Worm (Caenorhabditis elegans) whole organism, midembryonic: ENCODE results near the gene rrf-3.

Experiments
- T22C8.4 ChIP-seq: fragments of 200-800 bp; sonication (Bioruptor generic); IDR thresholded peaks from 2 replicates; pipeline ENCODE4 v1.3.6; 2022; ENCODE audit warnings: missing genetic modification characterization, missing compliant biosample characterization
- cog-1 ChIP-seq: sonication (generic microtip); optimal IDR thresholded peaks from 2 replicates; lab custom pipeline; 2016; ENCODE audit warnings: missing genetic modification characterization, missing compliant biosample characterization
- flt-1 ChIP-seq: fragments of 200-800 bp; sonication (Bioruptor generic); IDR thresholded peaks from 2 replicates; pipeline ENCODE4 v1.3.6; 2022; ENCODE audit warnings: missing genetic modification characterization, missing compliant biosample characterization
- klf-2 ChIP-seq: fragments of 200-800 bp; sonication (Bioruptor generic); conservative IDR thresholded peaks from 2 replicates; pipeline ENCODE4 v1.3.6; 2022; ENCODE audit warnings: missing genetic modification reagents, missing genetic modification characterization, missing compliant biosample characterization
- med-1 ChIP-seq: sonication (generic microtip); optimal IDR thresholded peaks from 2 replicates; lab custom pipeline; 2017; ENCODE audit warnings: missing genetic modification characterization, mild to moderate bottlenecking, missing compliant biosample characterization, antibody characterized with exemption, missing genetic modification reagents; ENCODE audit not compliant: insufficient read depth
- ref-1 ChIP-seq: fragments of 200-800 bp; sonication (Bioruptor generic); conservative IDR thresholded peaks from 2 replicates; pipeline ENCODE4 v1.3.6; 2022; ENCODE audit warnings: missing genetic modification reagents, missing genetic modification characterization, missing compliant biosample characterization
- tab-1 ChIP-seq: fragments of 200-800 bp; sonication (Bioruptor generic); IDR thresholded peaks from 2 replicates; pipeline ENCODE4 v1.3.6; 2022; ENCODE audit warnings: missing genetic modification characterization, missing compliant biosample characterization
- ztf-23 ChIP-seq: fragments of 200-800 bp; sonication (Bioruptor generic); IDR thresholded peaks from 2 replicates; pipeline ENCODE4 v1.3.6; 2022; ENCODE audit warnings: missing genetic modification reagents, missing genetic modification characterization, missing compliant biosample characterization
- ztf-29 ChIP-seq: fragments of 200-800 bp; sonication (Bioruptor generic); IDR thresholded peaks from 2 replicates; pipeline ENCODE4 v1.3.6; 2022; ENCODE audit warnings: missing genetic modification reagents, missing genetic modification characterization, missing compliant biosample characterization

rrf-3 gene

DNA sequence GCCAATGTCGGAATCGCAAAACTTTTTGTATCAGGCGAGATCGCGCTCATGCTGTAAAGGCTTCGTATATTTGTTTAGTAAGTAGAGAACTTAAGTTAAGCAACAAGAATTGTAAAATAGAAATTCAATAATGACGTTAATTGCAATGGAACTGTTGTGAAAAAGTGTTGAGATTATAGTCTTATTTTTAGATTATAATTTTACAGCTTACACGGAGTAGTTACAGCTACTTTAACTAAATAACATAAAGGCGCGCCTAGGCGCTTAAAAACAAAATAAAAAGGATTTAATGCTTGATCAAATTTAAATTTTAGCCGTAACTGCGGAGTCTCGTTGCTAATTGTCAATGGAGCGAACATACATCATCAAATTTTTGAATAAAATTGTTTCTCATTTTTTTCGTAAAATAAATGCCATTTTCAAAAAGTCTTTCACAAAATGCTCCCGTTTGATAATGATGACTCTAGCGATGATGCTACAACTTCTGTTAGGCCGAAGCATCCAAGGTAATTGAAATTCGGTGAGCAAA lies at the start of gene rrf-3, which contains the start of gene emb-27:
Gene rrf-3 (plus strand): TSS at position 346 of the 529 bp plus-strand sequence.
Gene emb-27 (minus strand): TSS at position 51 of the 529 bp plus-strand sequence.
- TF ChIP-seq ztf-29: no peak
- no peak for TF ChIP-seq flt-1 (GFP tag; lab: Robert Waterston, UW)
- no peak for TF ChIP-seq klf-2 (GFP tag; lab: Robert Waterston, UW)
- TF ChIP-seq ztf-23: no peak
- TF ChIP-seq ref-1 (GFP tag; lab: Robert Waterston, UW): no peak
- TF ChIP-seq T22C8.4 (GFP tag; lab: Robert Waterston, UW): no peak
- TF ChIP-seq cog-1: no peak
- TF ChIP-seq tab-1 (GFP tag; lab: Robert Waterston, UW): no peak
- no peak for TF ChIP-seq med-1 (GFP tag; lab: Kevin White, UChicago)

DNA sequence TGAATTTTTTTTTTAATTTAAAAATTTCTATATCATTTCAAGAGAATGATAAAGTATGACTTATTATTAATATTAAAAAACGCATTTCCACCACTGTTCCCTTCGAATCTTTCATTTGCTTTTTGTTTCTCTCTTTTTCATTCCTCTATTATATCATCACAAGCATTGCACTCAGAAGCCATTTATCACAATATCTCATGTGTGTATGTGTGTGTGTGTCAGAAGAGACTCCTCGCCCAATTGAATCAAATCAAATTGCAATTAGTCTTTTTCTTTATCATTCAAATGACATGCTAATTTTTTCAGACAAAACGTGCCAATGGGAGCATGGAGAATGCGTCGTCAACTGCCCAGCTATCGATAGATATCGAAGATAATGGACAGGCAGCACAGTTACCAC lies 46.1 kb upstream of the rrf-3 start, which contains the start of gene unc-105:
Gene unc-105 (plus strand): TSS at position 301 of the 400 bp plus-strand sequence.
- TF ChIP-seq med-1 (GFP tag; lab: Kevin White, UChicago) (no peak), ztf-29 (no peak), ztf-23 (no peak), cog-1 (no peak), T22C8.4 (GFP tag; lab: Robert Waterston, UW) (no peak), ref-1 (GFP tag; lab: Robert Waterston, UW) (no peak), flt-1 (GFP tag; lab: Robert Waterston, UW) (no peak), klf-2 (GFP tag; lab: Robert Waterston, UW) (no peak), tab-1 (GFP tag; lab: Robert Waterston, UW) (no peak)

DNA sequence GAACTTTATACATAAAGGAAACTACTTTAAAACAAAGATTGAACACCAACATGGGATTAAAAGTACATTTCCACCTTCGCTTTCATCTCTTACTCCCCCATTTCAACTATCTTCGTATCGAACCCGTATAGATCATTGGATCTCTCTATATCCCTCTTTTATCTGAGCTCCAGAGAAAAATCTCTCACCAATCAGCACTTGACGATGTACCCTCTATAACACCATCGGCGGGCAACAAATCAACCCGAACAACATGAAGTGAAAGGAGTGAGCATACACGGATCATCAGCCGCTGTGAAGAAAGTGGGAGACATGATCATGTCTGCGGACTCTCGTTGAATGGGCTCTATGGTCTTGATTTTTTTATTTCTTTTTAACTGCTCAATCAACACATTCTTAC lies 44.8 kb upstream of the rrf-3 start:
- TF ChIP-seq T22C8.4 (GFP tag; lab: Robert Waterston, UW): no peak
- no peak for TF ChIP-seq ztf-23
- TF ChIP-seq med-1 (GFP tag; lab: Kevin White, UChicago): no peak
- no peak for TF ChIP-seq tab-1 (GFP tag; lab: Robert Waterston, UW)
- TF ChIP-seq ztf-29: no peak
- no peak for TF ChIP-seq flt-1 (GFP tag; lab: Robert Waterston, UW)

DNA sequence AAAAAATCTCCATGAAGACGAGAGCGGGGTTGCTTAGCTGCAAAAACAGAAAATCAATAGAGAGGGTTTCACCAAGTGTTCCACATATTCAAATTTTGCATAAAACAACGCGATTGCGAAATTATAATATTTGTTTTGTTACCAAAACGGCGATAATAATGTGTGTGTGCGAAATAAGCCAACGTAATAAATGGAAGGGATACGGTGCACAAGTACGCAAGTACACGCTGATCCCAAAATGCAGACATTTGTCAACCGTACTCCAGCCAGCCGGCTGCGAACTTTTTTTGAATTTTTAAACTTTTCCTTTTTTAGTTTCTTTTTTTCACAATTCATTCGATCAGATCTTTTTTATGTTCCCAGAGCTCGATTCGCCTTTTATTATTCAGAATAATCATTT lies 37.4 kb upstream of the rrf-3 start, which contains the start of gene ire-1:
Gene ire-1 (minus strand): TSS at position 44 of the 400 bp plus-strand sequence.
- TF ChIP-seq tab-1 (GFP tag; lab: Robert Waterston, UW) (no peak), ztf-29 (no peak), klf-2 (GFP tag; lab: Robert Waterston, UW) (no peak), ztf-23 (no peak), T22C8.4 (GFP tag; lab: Robert Waterston, UW) (no peak), flt-1 (GFP tag; lab: Robert Waterston, UW) (no peak), med-1 (GFP tag; lab: Kevin White, UChicago) (no peak), ref-1 (GFP tag; lab: Robert Waterston, UW) (no peak), cog-1 (no peak)

DNA sequence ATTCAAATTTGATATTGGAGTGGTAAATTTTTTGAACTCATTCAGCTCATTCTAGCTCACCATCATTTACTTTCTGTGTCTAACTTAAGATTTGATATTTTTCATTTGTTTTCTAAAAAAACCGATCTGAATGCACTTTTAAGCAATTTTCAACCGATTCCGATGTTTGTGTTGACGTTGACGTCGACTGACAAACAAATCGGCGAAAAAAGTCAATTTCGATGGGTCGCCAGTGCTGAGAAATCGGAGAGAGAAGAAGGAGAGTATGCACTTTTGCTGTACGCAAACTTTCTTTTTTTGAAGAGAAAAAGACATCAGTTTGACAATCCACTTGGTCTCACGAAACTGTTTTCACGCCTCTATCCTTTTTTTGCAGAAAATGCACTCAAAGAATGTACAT lies 36.8 kb upstream of the rrf-3 start:
- TF ChIP-seq cog-1: no peak
- TF ChIP-seq T22C8.4 (GFP tag; lab: Robert Waterston, UW): no peak
- no peak for TF ChIP-seq ref-1 (GFP tag; lab: Robert Waterston, UW)

DNA sequence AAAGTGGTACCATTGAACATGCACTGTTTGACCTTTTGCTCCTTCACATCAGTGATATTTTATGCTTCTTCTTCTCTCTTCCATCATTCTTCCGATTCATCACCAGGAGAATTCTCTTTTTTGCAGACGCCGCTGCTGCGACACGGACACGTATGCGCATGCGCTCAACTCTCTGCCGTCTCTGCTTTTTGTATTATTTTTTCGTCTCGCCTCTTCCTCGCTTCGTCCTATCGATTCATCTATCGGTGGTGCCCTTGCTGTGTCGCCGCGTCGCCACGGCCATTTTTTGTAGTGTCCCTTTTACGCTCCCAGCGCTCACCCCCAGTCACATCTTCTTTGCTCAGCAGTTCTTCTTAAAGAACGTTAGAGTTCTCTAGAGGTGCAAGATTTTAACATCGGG lies 36.1 kb upstream of the rrf-3 start:
- no peak for TF ChIP-seq ztf-23
- no peak for TF ChIP-seq ref-1 (GFP tag; lab: Robert Waterston, UW)
- TF ChIP-seq tab-1 (GFP tag; lab: Robert Waterston, UW): 0 out of 2 replicates have a peak, but pooled peaks have one; percentile 14
- TF ChIP-seq flt-1 (GFP tag; lab: Robert Waterston, UW): no peak
- TF ChIP-seq T22C8.4 (GFP tag; lab: Robert Waterston, UW): peak; percentile 52
- no peak for TF ChIP-seq med-1 (GFP tag; lab: Kevin White, UChicago)
- TF ChIP-seq cog-1: no peak
- TF ChIP-seq klf-2 (GFP tag; lab: Robert Waterston, UW): peak; percentile 19; the same call in 1 of the 2 replicates
- TF ChIP-seq ztf-29: no peak

DNA sequence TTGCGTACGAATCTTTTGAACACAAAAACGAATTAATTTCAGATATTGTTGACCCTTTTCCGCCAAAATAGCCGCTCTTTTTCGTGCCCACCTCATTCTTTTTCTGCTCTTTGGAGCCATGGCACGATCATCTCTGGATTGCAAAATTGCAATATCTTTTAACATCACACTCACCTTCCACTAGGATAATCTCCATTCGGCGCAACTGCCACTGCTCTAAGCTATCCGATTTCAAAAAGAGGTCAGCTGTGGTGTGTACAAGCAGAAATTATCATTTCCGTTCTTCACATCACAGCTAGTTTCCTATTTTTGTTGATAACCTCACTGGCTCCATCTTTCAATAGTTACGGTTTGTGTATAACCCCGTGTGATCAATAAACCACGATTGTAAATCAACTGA lies 35.6 kb upstream of the rrf-3 start:
- TF ChIP-seq med-1 (GFP tag; lab: Kevin White, UChicago): no peak
- TF ChIP-seq tab-1 (GFP tag; lab: Robert Waterston, UW): no peak
- no peak for TF ChIP-seq ref-1 (GFP tag; lab: Robert Waterston, UW)
- TF ChIP-seq klf-2 (GFP tag; lab: Robert Waterston, UW): no peak
- no peak for TF ChIP-seq cog-1
- TF ChIP-seq flt-1 (GFP tag; lab: Robert Waterston, UW): no peak
- TF ChIP-seq T22C8.4 (GFP tag; lab: Robert Waterston, UW): no peak
- TF ChIP-seq ztf-29: no peak
- TF ChIP-seq ztf-23: no peak

DNA sequence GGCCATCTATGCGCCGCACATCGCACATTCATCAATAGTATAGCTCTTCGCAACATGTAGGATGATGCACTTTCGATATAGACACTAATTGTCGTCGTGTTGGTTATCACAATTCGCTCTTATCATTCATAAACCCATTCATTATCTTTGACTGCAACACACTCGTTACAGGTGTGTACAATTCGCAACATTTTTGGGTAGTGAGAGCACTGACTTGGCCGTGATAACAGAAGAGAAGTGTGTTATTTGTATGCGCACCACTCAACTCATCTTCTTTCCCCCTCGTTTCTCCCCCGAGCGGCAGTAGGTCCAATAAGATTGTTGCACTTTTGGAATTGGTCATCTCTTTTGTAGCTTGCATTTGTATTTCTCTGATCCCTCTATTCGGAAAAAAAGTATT lies 35.0 kb upstream of the rrf-3 start:
- no peak for TF ChIP-seq ztf-23

DNA sequence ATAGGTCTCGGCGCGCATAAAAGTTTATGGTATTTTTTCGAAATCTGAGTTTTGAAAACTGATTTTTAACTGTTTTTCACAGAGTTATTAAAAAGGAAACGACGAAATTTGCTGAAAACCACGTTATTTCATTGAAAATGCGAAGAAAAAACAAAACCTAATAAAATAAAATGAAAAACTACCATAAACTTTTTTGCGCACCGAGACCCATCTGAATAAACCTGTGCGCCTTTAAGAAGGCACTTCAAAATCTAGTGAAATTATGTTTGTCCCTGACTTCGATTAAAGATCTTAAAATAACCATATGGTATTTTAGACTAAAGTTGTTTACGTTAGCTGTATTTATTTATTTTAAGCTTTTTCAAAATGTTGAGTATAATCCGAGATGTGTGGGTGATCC lies 34.5 kb upstream of the rrf-3 start:
- no peak for TF ChIP-seq ztf-29
- no peak for TF ChIP-seq klf-2 (GFP tag; lab: Robert Waterston, UW)
- TF ChIP-seq T22C8.4 (GFP tag; lab: Robert Waterston, UW): no peak
- no peak for TF ChIP-seq cog-1
- no peak for TF ChIP-seq flt-1 (GFP tag; lab: Robert Waterston, UW)
- TF ChIP-seq ztf-23: no peak
- TF ChIP-seq med-1 (GFP tag; lab: Kevin White, UChicago): no peak
- TF ChIP-seq ref-1 (GFP tag; lab: Robert Waterston, UW): no peak
- TF ChIP-seq tab-1 (GFP tag; lab: Robert Waterston, UW): no peak
